Worm (Caenorhabditis elegans): ENCODE data around the gene Y16B4A.2.

Y16B4A.2 gene

DNA sequence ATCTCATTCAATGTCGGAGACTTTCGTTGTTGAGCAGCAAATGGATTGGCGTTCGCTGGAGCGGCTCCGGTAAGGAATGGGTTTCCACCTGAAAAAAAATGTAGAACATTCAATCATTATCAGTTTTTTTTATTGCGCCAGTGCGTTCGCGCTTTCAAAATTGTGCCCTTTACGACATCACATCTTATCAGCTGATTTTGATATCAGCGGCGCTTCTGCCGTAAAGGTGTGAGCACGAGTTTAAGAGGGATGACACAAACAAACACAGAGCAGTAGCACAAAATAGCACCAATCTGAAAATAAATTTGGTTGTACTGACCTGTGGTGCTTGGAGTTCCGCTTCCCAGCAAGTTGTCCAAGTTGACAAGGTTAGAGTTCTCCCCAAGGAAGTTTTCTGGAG is 45.1 kb upstream of the Y16B4A.2 start (continued):
- TF ChIP-seq daf-16 (GFP tag; optimal IDR thresholded peaks at IDR 0.05) (no peak), daf-16 (tag; optimal IDR thresholded peaks at IDR 0.05) (peak; percentile 81), zip-2 (tag; optimal IDR thresholded peaks at IDR 0.05) (no peak), aha-1 (tag) (no peak), arid-1 (GFP tag; conservative IDR thresholded peaks at IDR 0.05) (no peak)

DNA sequence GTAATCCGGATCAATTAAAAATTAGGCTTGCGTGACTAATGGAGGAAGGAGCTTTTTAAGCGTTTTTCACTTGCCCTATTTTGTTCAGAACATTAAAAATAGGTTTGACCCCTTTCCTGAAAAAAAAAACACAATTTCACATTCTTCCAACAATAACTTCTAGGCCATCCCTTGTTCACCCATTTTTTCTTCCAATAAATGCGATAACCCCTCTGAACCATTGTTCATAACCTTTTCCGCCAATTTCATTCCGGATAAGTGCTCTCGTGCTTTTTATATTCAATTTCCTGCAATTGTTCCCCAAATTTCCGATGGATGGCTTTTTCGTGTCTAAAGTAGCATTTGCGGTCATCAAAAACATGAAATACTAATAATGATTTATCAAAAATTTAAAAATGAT is 43.8 kb upstream of the Y16B4A.2 start:
- TF ChIP-seq nhr-48 (tag; optimal IDR thresholded peaks at IDR 0.05) (peak; percentile 19), duxl-1 (tag; optimal IDR thresholded peaks at IDR 0.05; ENCODE audit: poor library complexity) (no peak), fos-1 (tag; optimal IDR thresholded peaks at IDR 0.05) (no peak), F49E8.2 (tag; optimal IDR thresholded peaks at IDR 0.05; ENCODE audit: borderline replicate concordance) (no peak), unc-39 (tag; optimal IDR thresholded peaks at IDR 0.05) (no peak), php-3 (GFP tag; IDR thresholded peaks at IDR 0.05) (no peak), cey-2 (tag; optimal IDR thresholded peaks at IDR 0.05; ENCODE audit: borderline replicate concordance, insufficient read depth) (no peak), zfp-3 (GFP tag; conservative IDR thresholded peaks at IDR 0.05) (peak; percentile 61; the same call in 1 of the 2 replicates), nhr-11 (tag; optimal IDR thresholded peaks at IDR 0.05) (no peak), spr-3 (GFP tag; optimal IDR thresholded peaks at IDR 0.05) (no peak), lin-1 (GFP tag; IDR thresholded peaks at IDR 0.05) (no peak), T26A8.4 (GFP tag; IDR thresholded peaks at IDR 0.05) (peak; percentile 78), gei-8 (GFP tag; optimal IDR thresholded peaks at IDR 0.05) (no peak), snpc-4 (tag; optimal IDR thresholded peaks at IDR 0.05) (no peak), snpc-1.2 (GFP tag; IDR thresholded peaks at IDR 0.05) (no peak), ceh-32 (tag; optimal IDR thresholded peaks at IDR 0.05; ENCODE audit: poor library complexity) (no peak), pqm-1 (tag; optimal IDR thresholded peaks at IDR 0.05) (no peak), ZK337.2 (GFP tag; IDR thresholded peaks at IDR 0.05) (no peak), nhr-28 (tag; optimal IDR thresholded peaks at IDR 0.05) (no peak), rbr-2 (tag; optimal IDR thresholded peaks at IDR 0.05) (no peak), tag-97 (GFP tag; IDR thresholded peaks at IDR 0.05) (0 out of 2 replicates have a peak, but pooled peaks have one; percentile 23), nhr-111 (GFP tag; optimal IDR thresholded peaks at IDR 0.05) (no peak), ctbp-1 (GFP tag; IDR thresholded peaks at IDR 0.05) (no peak), daf-16 (GFP tag; optimal IDR thresholded peaks at IDR 0.05) (no peak), daf-16 (tag; optimal IDR thresholded peaks at IDR 0.05) (peak; percentile 16), lin-13 (GFP tag; optimal IDR thresholded peaks at IDR 0.05) (no peak), madf-9 (GFP tag; conservative IDR thresholded peaks at IDR 0.05) (no peak), lin-15B (tag; optimal IDR thresholded peaks at IDR 0.05) (no peak), lin-38 (GFP tag; IDR thresholded peaks at IDR 0.05) (no peak), daf-8 (GFP tag; IDR thresholded peaks at IDR 0.05) (no peak), spr-1 (tag; optimal IDR thresholded peaks at IDR 0.05) (peak; percentile 34), ceh-28 (tag; optimal IDR thresholded peaks at IDR 0.05) (no peak), lsy-2 (tag; optimal IDR thresholded peaks at IDR 0.05) (peak in 1 of 2 experiments; percentile 15), set-16 (GFP tag; IDR thresholded peaks at IDR 0.05) (no peak), attf-4 (tag; optimal IDR thresholded peaks at IDR 0.05) (no peak), mdl-1 (tag; optimal IDR thresholded peaks at IDR 0.05) (no peak), mep-1 (tag; optimal IDR thresholded peaks at IDR 0.05) (no peak), hlh-30 (tag; optimal IDR thresholded peaks at IDR 0.05; ENCODE audit: insufficient read depth) (peak; percentile 29), lir-3 (tag; optimal IDR thresholded peaks at IDR 0.05) (peak; percentile 10), unc-130 (GFP tag; optimal IDR thresholded peaks at IDR 0.05) (no peak), nhr-41 (GFP tag; IDR thresholded peaks at IDR 0.05) (no peak), nhr-237 (tag; optimal IDR thresholded peaks at IDR 0.05) (no peak), D1046.2 (GFP tag; IDR thresholded peaks at IDR 0.05) (no peak), Y105C5A.15 (GFP tag; IDR thresholded peaks at IDR 0.05) (no peak), Y75B8A.6 (GFP tag; IDR thresholded peaks at IDR 0.05) (peak; percentile 64), fkh-10 (GFP tag; optimal IDR thresholded peaks at IDR 0.05) (no peak), vab-7 (GFP tag; IDR thresholded peaks at IDR 0.05) (no peak)
